Fruit fly (Drosophila melanogaster) Kc167 (cell line): ENCODE data around the gene bun.

Experiments
- insv ChIP-seq: fragments of >200 bp; optimal IDR thresholded peaks from 3 replicates; lab custom pipeline; 2018; ENCODE audit warnings: missing external identifiers
- psq ChIP-seq: fragments of >200 bp; optimal IDR thresholded peaks from 2 replicates; lab custom pipeline; 2017; ENCODE audit warnings: missing external identifiers

DNA sequence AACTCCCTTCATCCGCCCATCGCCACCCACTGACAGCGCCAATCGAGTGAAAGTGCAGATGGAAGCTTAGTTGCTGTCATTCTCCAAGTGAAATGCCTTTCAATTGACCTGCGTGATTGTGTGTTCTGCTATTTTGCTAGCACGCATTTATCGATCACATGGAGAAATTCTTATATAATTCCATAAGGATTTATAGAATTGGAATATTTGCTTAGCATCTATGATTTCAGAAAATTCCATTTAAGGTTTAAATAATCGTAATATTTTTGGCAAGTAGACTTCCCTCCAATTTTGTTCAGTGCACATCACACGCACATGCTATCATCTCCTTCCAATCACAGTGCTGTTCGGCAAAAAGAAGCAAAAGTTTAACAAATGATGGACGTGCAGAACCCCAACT, 132.5 kb downstream of the bun start:
- TF ChIP-seq insv (lab: Kevin White, UChicago): no peak
- TF ChIP-seq psq (lab: Kevin White, UChicago): no peak
